Worm (Caenorhabditis elegans): ENCODE results near the gene F32D1.8.

Gene F32D1.8

ce11 chrV:4364517-4364916, 13.0 kb downstream of the F32D1.8 start, which contains the start of gene grl-13:
Gene grl-13 (minus strand): TSS chrV:4364617.
- no peak for TF ChIP-seq ceh-28 (tag; optimal IDR thresholded peaks at IDR 0.05)

- TF ChIP-seq nhr-23 (tag; optimal IDR thresholded peaks at IDR 0.05) (peak; percentile 44), nfya-1 (tag; optimal IDR thresholded peaks at IDR 0.05; ENCODE audit: insufficient read depth) (no peak), hmg-11 (tag; optimal IDR thresholded peaks at IDR 0.05) (no peak), elt-1 (tag; optimal IDR thresholded peaks at IDR 0.05) (peak; percentile 80), nhr-25 (tag; optimal IDR thresholded peaks at IDR 0.05) (peak; percentile 34), daf-12 (tag; optimal IDR thresholded peaks at IDR 0.05) (no peak)
These were observed 16.0 kb downstream of the F32D1.8 start, which contains the start of gene F32D1.3 for ce11 chrV:4361505-4361904. Gene F32D1.3 (minus strand): TSS chrV:4361569.

- no peak for TF ChIP-seq ZK546.5 (tag; optimal IDR thresholded peaks at IDR 0.05)
- no peak for TF ChIP-seq ceh-16 (tag; optimal IDR thresholded peaks at IDR 0.05)
- TF ChIP-seq elt-3 (tag; optimal IDR thresholded peaks at IDR 0.05) = no peak
- no peak for TF ChIP-seq ceh-82 (tag; optimal IDR thresholded peaks at IDR 0.05)
- TF ChIP-seq ztf-4 (tag; optimal IDR thresholded peaks at IDR 0.05) = no peak
- no peak for TF ChIP-seq unc-62 (GFP tag; optimal IDR thresholded peaks at IDR 0.05)
- TF ChIP-seq elt-2 (tag; optimal IDR thresholded peaks at IDR 0.05) = no peak
- TF ChIP-seq egl-5 (tag; optimal IDR thresholded peaks at IDR 0.05) = no peak
- no peak for TF ChIP-seq eor-1 (tag; optimal IDR thresholded peaks at IDR 0.05)
- no peak for TF ChIP-seq egl-27 (tag; optimal IDR thresholded peaks at IDR 0.05)
- TF ChIP-seq R02D3.7 (tag; optimal IDR thresholded peaks at IDR 0.05) = no peak
- no peak for TF ChIP-seq zag-1 (tag; optimal IDR thresholded peaks at IDR 0.05)
- no peak for TF ChIP-seq nhr-23 (tag; optimal IDR thresholded peaks at IDR 0.05)
- no peak for TF ChIP-seq tbx-2 (tag; optimal IDR thresholded peaks at IDR 0.05)
- no peak for TF ChIP-seq hmg-11 (tag; optimal IDR thresholded peaks at IDR 0.05)
- no peak for TF ChIP-seq daf-12 (tag; optimal IDR thresholded peaks at IDR 0.05)
- no peak for TF ChIP-seq nhr-77 (tag; optimal IDR thresholded peaks at IDR 0.05)
- TF ChIP-seq lin-15B (tag; optimal IDR thresholded peaks at IDR 0.05) = no peak
These were observed 17.5 kb downstream of the F32D1.8 start for ce11 chrV:4360018-4360417.

- no peak for TF ChIP-seq egl-5 (tag; optimal IDR thresholded peaks at IDR 0.05)
- TF ChIP-seq nhr-43 (tag; optimal IDR thresholded peaks at IDR 0.05; ENCODE audit: poor library complexity, severe bottlenecking) = no peak
- no peak for TF ChIP-seq egl-27 (tag; optimal IDR thresholded peaks at IDR 0.05)
- no peak for TF ChIP-seq nhr-77 (tag; optimal IDR thresholded peaks at IDR 0.05)
- no peak for TF ChIP-seq ZK546.5 (tag; optimal IDR thresholded peaks at IDR 0.05)
- TF ChIP-seq mdl-1 (tag; optimal IDR thresholded peaks at IDR 0.05) = no peak
- no peak for TF ChIP-seq mml-1 (tag; optimal IDR thresholded peaks at IDR 0.05)
- TF ChIP-seq ama-1 (optimal IDR thresholded peaks at IDR 0.05) = no peak
- no peak for TF ChIP-seq pha-4 (tag; optimal IDR thresholded peaks at IDR 0.05)
- no peak for TF ChIP-seq fkh-10 (GFP tag; optimal IDR thresholded peaks at IDR 0.05)
- TF ChIP-seq nhr-12 (tag; optimal IDR thresholded peaks at IDR 0.05) = no peak
- TF ChIP-seq nhr-237 (tag; optimal IDR thresholded peaks at IDR 0.05) = no peak
- TF ChIP-seq unc-62 (GFP tag; optimal IDR thresholded peaks at IDR 0.05) = no peak
- no peak for TF ChIP-seq unc-39 (tag; optimal IDR thresholded peaks at IDR 0.05)
- TF ChIP-seq fos-1 (tag; optimal IDR thresholded peaks at IDR 0.05) = no peak
- TF ChIP-seq daf-12 (tag; optimal IDR thresholded peaks at IDR 0.05) = no peak
- no peak for TF ChIP-seq pqm-1 (tag; optimal IDR thresholded peaks at IDR 0.05)
- TF ChIP-seq ceh-28 (tag; optimal IDR thresholded peaks at IDR 0.05) = no peak
- TF ChIP-seq aly-2 (tag; optimal IDR thresholded peaks at IDR 0.05) = no peak
- no peak for TF ChIP-seq nhr-25 (tag; optimal IDR thresholded peaks at IDR 0.05)
These were observed 18.4 kb downstream of the F32D1.8 start for ce11 chrV:4359127-4359526.

- TF ChIP-seq nhr-23 (tag; optimal IDR thresholded peaks at IDR 0.05) (no peak), elt-1 (tag; optimal IDR thresholded peaks at IDR 0.05) (no peak), nhr-67 (tag; optimal IDR thresholded peaks at IDR 0.05) (no peak), ztf-11 (tag; optimal IDR thresholded peaks at IDR 0.05) (no peak), ceh-28 (tag; optimal IDR thresholded peaks at IDR 0.05) (no peak), sea-2 (GFP tag; optimal IDR thresholded peaks at IDR 0.05) (no peak), pqm-1 (tag; optimal IDR thresholded peaks at IDR 0.05) (no peak), mml-1 (tag; optimal IDR thresholded peaks at IDR 0.05) (no peak), elt-2 (tag; optimal IDR thresholded peaks at IDR 0.05) (no peak), egl-5 (tag; optimal IDR thresholded peaks at IDR 0.05) (no peak), nhr-11 (tag; optimal IDR thresholded peaks at IDR 0.05) (no peak), mdl-1 (tag; optimal IDR thresholded peaks at IDR 0.05) (no peak), nhr-76 (tag; optimal IDR thresholded peaks at IDR 0.05) (no peak), elt-3 (tag; optimal IDR thresholded peaks at IDR 0.05) (no peak), ztf-4 (tag; optimal IDR thresholded peaks at IDR 0.05) (no peak), nhr-43 (tag; optimal IDR thresholded peaks at IDR 0.05; ENCODE audit: poor library complexity, severe bottlenecking) (no peak), skn-1 (tag; optimal IDR thresholded peaks at IDR 0.05) (no peak), hmg-11 (tag; optimal IDR thresholded peaks at IDR 0.05) (no peak), unc-62 (GFP tag; optimal IDR thresholded peaks at IDR 0.05) (no peak), unc-39 (tag; optimal IDR thresholded peaks at IDR 0.05) (no peak)
These were observed 20.2 kb downstream of the F32D1.8 start for ce11 chrV:4357369-4357768.

All from whole organism, L3 larva.